Worm (Caenorhabditis elegans) whole organism, L4 larva: ENCODE results near the gene T28C6.5.

ENCODE experiments used
- ceh-62 ChIP-seq: sonication (generic microtip); optimal IDR thresholded peaks from 2 replicates; lab custom pipeline; 2017; ENCODE audit warnings: missing biosample characterization, missing genetic modification characterization
- ceh-82 ChIP-seq: sonication (generic microtip); optimal IDR thresholded peaks from 2 replicates; lab custom pipeline; 2017; ENCODE audit warnings: missing biosample characterization, missing genetic modification characterization
- fos-1 ChIP-seq: fragments of 150-350 bp; optimal IDR thresholded peaks from 2 replicates; lab custom pipeline; 2014; ENCODE audit warnings: missing biosample characterization, missing genetic modification characterization
- nhr-111 ChIP-seq: fragments of 200-800 bp; sonication (Bioruptor generic); optimal IDR thresholded peaks from 2 replicates; lab custom pipeline; 2018; ENCODE audit warnings: mild to moderate bottlenecking, missing genetic modification characterization, missing compliant biosample characterization
- nhr-76 ChIP-seq: fragments of 150-350 bp; optimal IDR thresholded peaks from 2 replicates; lab custom pipeline; 2014; ENCODE audit warnings: missing biosample characterization, missing genetic modification characterization
- pha-4 ChIP-seq, 2 experiments: fragments of 150-350 bp in 1 of 2; fragments of 200-800 bp in 1 of 2; sonication (Bioruptor generic) in 1 of 2; IDR thresholded peaks in 1 of 2; optimal IDR thresholded peaks in 1 of 2; 2 replicates each; pipeline versions ENCODE4 v1.3.6 to Lab custom; 2014 to 2022; ENCODE audit warnings: missing genetic modification characterization in 2 of 2, missing genetic modification reagents in 2 of 2, missing biosample characterization in 1 of 2, missing compliant biosample characterization in 1 of 2
- snpc-4 ChIP-seq: fragments of 150-350 bp; optimal IDR thresholded peaks from 2 replicates; lab custom pipeline; 2014; ENCODE audit warnings: missing biosample characterization, missing genetic modification characterization
- unc-62 ChIP-seq, 3 experiments: fragments of 150-350 bp in 1 of 3; sonication (generic microtip); optimal IDR thresholded peaks in 2 of 3; peaks in 1 of 3; 1 replicate in 1 of 3; 2 replicates in 2 of 3; lab custom pipeline; 2014 to 2017; ENCODE audit warnings: missing biosample characterization in 3 of 3, missing genetic modification characterization in 3 of 3, missing genetic modification reagents in 3 of 3, missing genotype in 1 of 3

- TF ChIP-seq ceh-82 = no peak
- no peak for TF ChIP-seq nhr-111 (GFP tag; lab: Kevin White, UChicago)
- no peak for TF ChIP-seq ceh-62 (tag; lab: Kevin White, UChicago)
- no peak for TF ChIP-seq unc-62 (GFP tag; optimal IDR thresholded peaks at IDR 0.05 in 1 of 2; lab: Kevin White, UChicago)
- TF ChIP-seq unc-62 (tag; optimal IDR thresholded peaks at IDR 0.05; lab: Kevin White, UChicago) = no peak
- TF ChIP-seq pha-4 (GFP tag; IDR thresholded peaks at IDR 0.05; lab: Robert Waterston, UW) = no peak
- no peak for TF ChIP-seq pha-4 (tag; optimal IDR thresholded peaks at IDR 0.05; lab: Kevin White, UChicago)
- no peak for TF ChIP-seq fos-1 (tag; lab: Kevin White, UChicago)
- TF ChIP-seq nhr-76 (tag; lab: Kevin White, UChicago) = no peak
- TF ChIP-seq snpc-4 (tag; lab: Kevin White, UChicago) = no peak
These were observed 27.7 kb downstream of the T28C6.5 start for ce11 chrIV:8848983-8849382.
